Worm (Caenorhabditis elegans): Measurements from ENCODE around the gene gem-1.

The gem-1 gene

ce11 chrX:13414974-13415373 lies 38.2 kb upstream of the gem-1 start:
- TF ChIP-seq cnd-1 (tag; optimal IDR thresholded peaks at IDR 0.05) (peak; percentile 66), elt-1 (tag; optimal IDR thresholded peaks at IDR 0.05; ENCODE audit: borderline replicate concordance, insufficient read depth) (no peak), lin-32 (GFP tag; optimal IDR thresholded peaks at IDR 0.05) (no peak), ham-2 (GFP tag; optimal IDR thresholded peaks at IDR 0.05) (peak; percentile 45), ceh-39 (tag; optimal IDR thresholded peaks at IDR 0.05) (no peak), ztf-11 (tag; optimal IDR thresholded peaks at IDR 0.05) (no peak), nhr-76 (tag; optimal IDR thresholded peaks at IDR 0.05) (no peak), lin-13 (tag; optimal IDR thresholded peaks at IDR 0.05) (no peak), drap-1 (GFP tag; optimal IDR thresholded peaks at IDR 0.05) (peak; percentile 66), bed-3 (GFP tag; optimal IDR thresholded peaks at IDR 0.05) (peak; percentile 32), hlh-1 (tag; optimal IDR thresholded peaks at IDR 0.05) (peak; percentile 6), ceh-43 (GFP tag; optimal IDR thresholded peaks at IDR 0.05) (peak; percentile 5), unc-120 (tag; optimal IDR thresholded peaks at IDR 0.05; ENCODE audit: poor library complexity, severe bottlenecking) (peak; percentile 46), sem-2 (GFP tag; optimal IDR thresholded peaks at IDR 0.05) (peak; percentile 49), mls-2 (tag; optimal IDR thresholded peaks at IDR 0.05) (peak; percentile 55), M03D4.4 (tag; optimal IDR thresholded peaks at IDR 0.05) (peak; percentile 63), sptf-1 (tag; optimal IDR thresholded peaks at IDR 0.05) (peak; percentile 79), nhr-237 (tag; optimal IDR thresholded peaks at IDR 0.05) (no peak), unc-39 (tag; optimal IDR thresholded peaks at IDR 0.05) (no peak)

- TF ChIP-seq ztf-11 (tag; optimal IDR thresholded peaks at IDR 0.05) (no peak), mab-5 (tag; optimal IDR thresholded peaks at IDR 0.05) (no peak), lin-32 (GFP tag; optimal IDR thresholded peaks at IDR 0.05) (no peak), elt-1 (tag; optimal IDR thresholded peaks at IDR 0.05; ENCODE audit: borderline replicate concordance, insufficient read depth) (no peak), tbx-8 (GFP tag; optimal IDR thresholded peaks at IDR 0.05) (no peak), ham-2 (GFP tag; optimal IDR thresholded peaks at IDR 0.05) (no peak), sptf-1 (tag; optimal IDR thresholded peaks at IDR 0.05) (no peak), cnd-1 (tag; optimal IDR thresholded peaks at IDR 0.05) (no peak)
Measured at ce11 chrX:13412307-13412706, 35.5 kb upstream of the gem-1 start.

ce11 chrX:13411306-13411705 lies 34.5 kb upstream of the gem-1 start:
- no peak for TF ChIP-seq ceh-83 (GFP tag; optimal IDR thresholded peaks at IDR 0.05)
- no peak for TF ChIP-seq snpc-4 (tag; optimal IDR thresholded peaks at IDR 0.05)
- TF ChIP-seq unc-39 (tag; optimal IDR thresholded peaks at IDR 0.05) = no peak
- no peak for TF ChIP-seq tbx-8 (GFP tag; optimal IDR thresholded peaks at IDR 0.05)
- TF ChIP-seq cnd-1 (tag; optimal IDR thresholded peaks at IDR 0.05) = no peak
- TF ChIP-seq elt-1 (tag; optimal IDR thresholded peaks at IDR 0.05; ENCODE audit: borderline replicate concordance, insufficient read depth) = no peak
- no peak for TF ChIP-seq ztf-11 (tag; optimal IDR thresholded peaks at IDR 0.05)
- TF ChIP-seq hlh-1 (tag; optimal IDR thresholded peaks at IDR 0.05) = no peak
- no peak for TF ChIP-seq ceh-43 (GFP tag; optimal IDR thresholded peaks at IDR 0.05)

- TF ChIP-seq ham-2 (GFP tag; optimal IDR thresholded peaks at IDR 0.05) (no peak), mep-1 (tag; optimal IDR thresholded peaks at IDR 0.05) (no peak), tbx-8 (GFP tag; optimal IDR thresholded peaks at IDR 0.05) (no peak), unc-120 (tag; optimal IDR thresholded peaks at IDR 0.05; ENCODE audit: poor library complexity, severe bottlenecking) (no peak), pha-4 (tag; optimal IDR thresholded peaks at IDR 0.05) (no peak), unc-62 (GFP tag; optimal IDR thresholded peaks at IDR 0.05) (no peak)
Measured at ce11 chrX:13409543-13409942, 32.8 kb upstream of the gem-1 start, which contains the start of the genes cyp-13B1 and C29F7.1. TSS of gene cyp-13B1 (minus strand) at chrX:13409643. TSS of gene C29F7.1 (plus strand) at chrX:13409936.

ce11 chrX:13401783-13402182 lies 25.0 kb upstream of the gem-1 start, which contains the start of gene F02C12.1:
TSS of gene F02C12.1 (plus strand) at chrX:13402083.
- TF ChIP-seq sem-2 (GFP tag; optimal IDR thresholded peaks at IDR 0.05) (no peak), nhr-237 (tag; optimal IDR thresholded peaks at IDR 0.05) (no peak), lin-32 (GFP tag; optimal IDR thresholded peaks at IDR 0.05) (no peak), lsy-2 (tag; optimal IDR thresholded peaks at IDR 0.05) (no peak), mep-1 (tag; optimal IDR thresholded peaks at IDR 0.05) (no peak), ham-2 (GFP tag; optimal IDR thresholded peaks at IDR 0.05) (no peak), mls-2 (tag; optimal IDR thresholded peaks at IDR 0.05) (no peak), ceh-83 (GFP tag; optimal IDR thresholded peaks at IDR 0.05) (no peak), M03D4.4 (tag; optimal IDR thresholded peaks at IDR 0.05) (no peak), ces-1 (GFP tag; optimal IDR thresholded peaks at IDR 0.05) (no peak), elt-1 (tag; optimal IDR thresholded peaks at IDR 0.05; ENCODE audit: borderline replicate concordance, insufficient read depth) (no peak), unc-62 (GFP tag; optimal IDR thresholded peaks at IDR 0.05) (no peak), tbx-8 (GFP tag; optimal IDR thresholded peaks at IDR 0.05) (no peak), bed-3 (GFP tag; optimal IDR thresholded peaks at IDR 0.05) (no peak), ztf-11 (tag; optimal IDR thresholded peaks at IDR 0.05) (no peak), nhr-12 (tag; optimal IDR thresholded peaks at IDR 0.05) (no peak)

Data from whole organism, mixed stage, embryonic.